Fruit fly (Drosophila melanogaster): ENCODE measurements around the gene tim.

tim gene

dm6 chr2L:3469869-3470268 lies 38.0 kb downstream of the tim start, which contains the start of the genes Pif1 and CG31776:
TSS of gene Pif1 (minus strand) at chr2L:3470004.
TSS of gene CG31776 (plus strand) at chr2L:3470182.
- TF ChIP-seq spab (GFP tag; optimal IDR thresholded peaks at IDR 0.05), result no peak
- no peak for TF ChIP-seq dac (GFP tag; optimal IDR thresholded peaks at IDR 0.05)
- TF ChIP-seq CG32006 (GFP tag; optimal IDR thresholded peaks at IDR 0.05), result no peak
- no peak for TF ChIP-seq Met (GFP tag; optimal IDR thresholded peaks at IDR 0.05)

- no peak for TF ChIP-seq CG9139 (GFP tag; optimal IDR thresholded peaks at IDR 0.05)
- TF ChIP-seq Blimp-1 (GFP tag; optimal IDR thresholded peaks at IDR 0.05), result no peak
- no peak for TF ChIP-seq OdsH (GFP tag; optimal IDR thresholded peaks at IDR 0.05)
- TF ChIP-seq Sox15 (GFP tag; optimal IDR thresholded peaks at IDR 0.05), result no peak
- no peak for TF ChIP-seq CG6808 (GFP tag; optimal IDR thresholded peaks at IDR 0.05)
- no peak for TF ChIP-seq achi (GFP tag; optimal IDR thresholded peaks at IDR 0.05)
These were observed 41.1 kb downstream of the tim start for dm6 chr2L:3466846-3467245.

DNA sequence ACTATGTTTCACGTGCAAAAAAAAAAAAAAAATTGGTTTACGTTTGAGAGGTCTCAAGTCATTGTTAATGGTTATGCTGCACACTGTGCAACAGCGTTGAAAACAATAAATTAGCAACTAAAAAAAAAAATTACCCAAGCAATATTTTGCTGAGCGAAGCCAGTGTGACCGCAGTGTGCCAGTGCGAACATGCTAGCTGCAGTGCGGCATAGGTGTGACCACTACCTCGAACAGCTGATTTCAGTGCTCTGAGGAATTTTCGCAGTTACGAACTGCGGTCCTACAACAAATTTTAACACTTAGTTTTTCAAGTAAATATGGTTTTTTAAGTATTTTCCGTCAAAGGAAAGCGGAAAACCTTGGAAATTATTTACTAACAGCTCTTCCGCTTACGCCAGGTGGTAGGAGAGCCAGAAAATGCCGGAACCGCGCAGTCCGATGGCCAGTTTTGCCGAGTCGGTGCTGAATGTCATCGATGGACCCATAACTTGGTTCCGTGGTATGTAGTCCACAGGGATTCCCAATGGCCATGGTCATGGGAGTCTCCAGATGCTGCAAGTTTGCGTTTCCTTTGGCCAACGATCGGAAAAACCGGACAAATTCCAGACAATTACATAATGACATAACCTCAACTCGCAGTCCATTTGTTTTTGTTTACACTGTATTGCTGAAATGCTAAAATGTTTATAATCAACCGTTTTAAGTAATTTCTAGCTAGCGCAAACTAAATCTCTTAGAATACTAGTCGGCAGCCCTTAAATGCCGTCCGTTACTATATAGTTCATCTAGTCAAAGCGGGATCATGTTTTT lies 41.8 kb downstream of the tim start, which contains the start of the genes msl-2 and ND-PDSW:
TSS of gene msl-2 (minus strand) at position 195 of the 810 bp plus-strand sequence.
TSS of gene ND-PDSW (plus strand) at position 240 of the 810 bp plus-strand sequence.
- TF ChIP-seq eg (GFP tag; IDR thresholded peaks at IDR 0.05), result no peak
- TF ChIP-seq CG16779 (tag; optimal IDR thresholded peaks at IDR 0.05), result no peak
- no peak for TF ChIP-seq CG1621 (tag; optimal IDR thresholded peaks at IDR 0.05)
- TF ChIP-seq fkh (GFP tag; optimal IDR thresholded peaks at IDR 0.05), result peak; percentile 68
- no peak for TF ChIP-seq dac (GFP tag; optimal IDR thresholded peaks at IDR 0.05)

DNA sequence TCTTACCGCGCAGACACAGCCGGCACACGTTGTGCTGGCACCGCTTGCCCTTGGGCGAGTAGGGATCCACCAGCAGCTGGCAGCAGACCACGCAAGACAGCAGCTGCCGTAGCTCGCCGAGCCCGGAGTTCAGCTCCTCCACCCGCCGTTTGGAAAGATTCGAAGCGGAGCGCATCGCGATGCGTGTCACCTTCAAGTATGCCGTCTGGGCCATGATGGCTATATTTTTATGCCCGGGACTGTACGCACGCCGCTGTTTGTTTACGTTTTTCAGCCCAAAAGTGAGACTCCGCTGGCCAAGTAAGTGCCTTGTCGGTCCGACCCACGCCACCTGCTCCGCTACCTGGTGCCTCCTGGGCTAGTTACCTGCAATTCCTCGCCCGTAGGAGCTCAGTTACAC lies 42.5 kb downstream of the tim start:
- TF ChIP-seq CG16779 (tag; optimal IDR thresholded peaks at IDR 0.05), result no peak
- TF ChIP-seq Sox14 (GFP tag; optimal IDR thresholded peaks at IDR 0.05), result no peak
- no peak for TF ChIP-seq net (GFP tag; optimal IDR thresholded peaks at IDR 0.05)
- no peak for TF ChIP-seq CG1621 (tag; optimal IDR thresholded peaks at IDR 0.05)
- TF ChIP-seq CG34406 (GFP tag; optimal IDR thresholded peaks at IDR 0.05), result no peak
- TF ChIP-seq fd85E (GFP tag; optimal IDR thresholded peaks at IDR 0.05), result no peak
- TF ChIP-seq CG11294 (GFP tag; IDR thresholded peaks at IDR 0.05), result no peak
- TF ChIP-seq Met (GFP tag; optimal IDR thresholded peaks at IDR 0.05), result no peak
- no peak for TF ChIP-seq CG8319 (GFP tag; optimal IDR thresholded peaks at IDR 0.05)
- TF ChIP-seq Hr4 (GFP tag; optimal IDR thresholded peaks at IDR 0.05), result no peak
- TF ChIP-seq CG4318 (GFP tag; optimal IDR thresholded peaks at IDR 0.05), result no peak
- no peak for TF ChIP-seq CG31627 (GFP tag; optimal IDR thresholded peaks at IDR 0.05)
- TF ChIP-seq CG10669 (GFP tag; optimal IDR thresholded peaks at IDR 0.05), result no peak
- TF ChIP-seq eg (GFP tag; IDR thresholded peaks at IDR 0.05), result no peak
- no peak for TF ChIP-seq Ets21C (GFP tag; optimal IDR thresholded peaks at IDR 0.05)
- no peak for TF ChIP-seq CG3919 (GFP tag; optimal IDR thresholded peaks at IDR 0.05)
- TF ChIP-seq Gug (GFP tag; IDR thresholded peaks at IDR 0.05), result no peak

DNA sequence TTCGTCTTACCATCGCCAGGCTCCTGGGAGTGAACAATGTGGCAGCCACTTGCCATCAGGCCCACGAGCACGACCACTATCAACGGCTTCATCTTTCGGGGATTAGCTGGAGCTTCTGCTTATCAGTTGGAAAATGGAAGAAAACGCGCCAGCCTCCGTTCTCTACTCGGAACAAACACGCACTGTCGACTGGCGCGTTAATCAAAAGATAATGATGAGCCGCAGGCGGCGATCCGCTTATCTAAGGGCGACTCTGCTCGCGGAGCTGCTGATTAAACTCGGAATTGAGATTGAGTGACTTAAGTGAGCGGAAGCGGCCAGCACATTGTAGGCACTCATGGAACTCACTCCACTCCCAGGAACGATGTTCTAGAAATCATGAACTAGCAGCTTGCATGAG lies 46.2 kb downstream of the tim start, which contains the start of gene CG3246:
TSS of gene CG3246 (minus strand) at position 193 of the 400 bp plus-strand sequence.
- TF ChIP-seq Hr39 (GFP tag; optimal IDR thresholded peaks at IDR 0.05), result no peak
- peak; percentile 94 for TF ChIP-seq svp (GFP tag)

- peak; percentile 31; the same call in 1 of the 2 replicates for TF ChIP-seq Gug (GFP tag; IDR thresholded peaks at IDR 0.05)
- no peak for TF ChIP-seq spab (GFP tag; optimal IDR thresholded peaks at IDR 0.05)
- TF ChIP-seq net (GFP tag; optimal IDR thresholded peaks at IDR 0.05), result no peak
- TF ChIP-seq Ets96B (tag; optimal IDR thresholded peaks at IDR 0.05), result peak; percentile 49
- peak; percentile 80 for TF ChIP-seq Sox14 (GFP tag; optimal IDR thresholded peaks at IDR 0.05)
- no peak for TF ChIP-seq CG4318 (GFP tag; optimal IDR thresholded peaks at IDR 0.05)
- TF ChIP-seq Eip93F (GFP tag; optimal IDR thresholded peaks at IDR 0.05), result no peak
- TF ChIP-seq lz (GFP tag; optimal IDR thresholded peaks at IDR 0.05), result peak; percentile 66
- no peak for TF ChIP-seq CG11762 (GFP tag; optimal IDR thresholded peaks at IDR 0.05; ENCODE audit: insufficient read depth)
- TF ChIP-seq cyc (GFP tag; optimal IDR thresholded peaks at IDR 0.05), result peak; percentile 35
- TF ChIP-seq fd85E (GFP tag; optimal IDR thresholded peaks at IDR 0.05), result no peak
- TF ChIP-seq eg (GFP tag; IDR thresholded peaks at IDR 0.05), result peak; percentile 41; the same call in 1 of the 3 replicates
- TF ChIP-seq CG11294 (GFP tag; IDR thresholded peaks at IDR 0.05), result no peak; the same call in 1 of the 2 replicates
- TF ChIP-seq CG8119 (GFP tag; IDR thresholded peaks at IDR 0.05), result peak; percentile 58; the same call in 1 of the 3 replicates
- peak in 1 of 2 experiments; percentile 23 for TF ChIP-seq salr (GFP tag; optimal IDR thresholded peaks at IDR 0.05)
- TF ChIP-seq CG8319 (GFP tag; optimal IDR thresholded peaks at IDR 0.05), result no peak
- TF ChIP-seq CG3032 (tag; optimal IDR thresholded peaks at IDR 0.05), result peak; percentile 71
- TF ChIP-seq Hr38 (GFP tag; optimal IDR thresholded peaks at IDR 0.05), result no peak
- peak; percentile 52 for TF ChIP-seq CG31627 (GFP tag; optimal IDR thresholded peaks at IDR 0.05)
- TF ChIP-seq esn (GFP tag; optimal IDR thresholded peaks at IDR 0.05), result peak; percentile 77
These were observed 50.9 kb downstream of the tim start, which contains the start of the genes Cog3 and Sec5 for dm6 chr2L:3457007-3457406. TSS of gene Cog3 (minus strand) at chr2L:3457064. TSS of gene Sec5 (plus strand) at chr2L:3457302.
